Worm (Caenorhabditis elegans): Measurements from ENCODE around the gene R09E10.1.

R09E10.1 gene

ce11 chrIV:10273781-10274313, 48.7 kb downstream of the R09E10.1 start, which contains the start of gene Y43C5A.3:
Gene Y43C5A.3, plus strand, starts transcription at chrIV:10274036.
- TF ChIP-seq sox-2 (GFP tag; IDR thresholded peaks at IDR 0.05) (no peak), nfya-1 (tag; optimal IDR thresholded peaks at IDR 0.05) (no peak), unc-42 (tag; optimal IDR thresholded peaks at IDR 0.05) (no peak), ceh-34 (tag; optimal IDR thresholded peaks at IDR 0.05) (no peak), rnt-1 (tag; optimal IDR thresholded peaks at IDR 0.05) (no peak), pax-1 (tag; optimal IDR thresholded peaks at IDR 0.05) (no peak), sdc-2 (tag; optimal IDR thresholded peaks at IDR 0.05) (no peak), ceh-24 (tag; optimal IDR thresholded peaks at IDR 0.05) (no peak), ttx-3 (tag; optimal IDR thresholded peaks at IDR 0.05) (no peak), hlh-13 (GFP tag; optimal IDR thresholded peaks at IDR 0.05) (no peak), Y22D7AL.16 (tag; optimal IDR thresholded peaks at IDR 0.05) (no peak), syd-9 (tag; optimal IDR thresholded peaks at IDR 0.05) (no peak), K09A11.1 (tag; optimal IDR thresholded peaks at IDR 0.05; ENCODE audit: insufficient read depth) (no peak), T23F11.4 (GFP tag; optimal IDR thresholded peaks at IDR 0.05) (no peak)

ce11 chrIV:10273360-10273759, 49.2 kb downstream of the R09E10.1 start:
- TF ChIP-seq ceh-24 (tag; optimal IDR thresholded peaks at IDR 0.05) (no peak), ceh-30 (tag; optimal IDR thresholded peaks at IDR 0.05) (no peak), pqm-1 (tag; optimal IDR thresholded peaks at IDR 0.05) (no peak), hlh-6 (tag; optimal IDR thresholded peaks at IDR 0.05) (no peak), sox-4 (tag; optimal IDR thresholded peaks at IDR 0.05) (no peak), ceh-6 (GFP tag; optimal IDR thresholded peaks at IDR 0.05) (no peak), ets-4 (tag; optimal IDR thresholded peaks at IDR 0.05) (no peak), ceh-9 (tag; optimal IDR thresholded peaks at IDR 0.05) (no peak), ztf-16 (tag; optimal IDR thresholded peaks at IDR 0.05) (no peak), npax-4 (tag; optimal IDR thresholded peaks at IDR 0.05) (no peak), che-1 (tag; optimal IDR thresholded peaks at IDR 0.05) (no peak)
